Fruit fly (Drosophila melanogaster) whole organism, larva: ENCODE measurements around the gene Cftr.

Experiments used
- noc ChIP-seq: fragments of 200-800 bp; sonication (Bioruptor generic); optimal IDR thresholded peaks from 3 replicates; lab custom pipeline; 2019; ENCODE audit warnings: missing biosample characterization, mild to moderate bottlenecking, missing genetic modification characterization, moderate library complexity

Gene Cftr

dm6 chr3R:24543676-24544277 lies at the start of gene Cftr:
TSS of gene Cftr (minus strand) at chr3R:24543914.
- TF ChIP-seq noc (tag; lab: Kevin White, UChicago): peak; percentile 58

- no peak for TF ChIP-seq noc (tag; lab: Kevin White, UChicago)
These were observed 46.6 kb upstream of the Cftr start for dm6 chr3R:24590276-24590675.

- no peak for TF ChIP-seq noc (tag; lab: Kevin White, UChicago)
These were observed 45.3 kb upstream of the Cftr start for dm6 chr3R:24588829-24589638.

dm6 chr3R:24586453-24586886 lies 42.8 kb upstream of the Cftr start:
- TF ChIP-seq noc (tag; lab: Kevin White, UChicago): peak; percentile 1

dm6 chr3R:24585042-24585698 lies 41.5 kb upstream of the Cftr start, which contains the start of the genes CG13625 and mld:
TSS of gene CG13625 (minus strand) at chr3R:24585160.
TSS of gene mld (plus strand) at chr3R:24585653.
- no peak for TF ChIP-seq noc (tag; lab: Kevin White, UChicago)

- TF ChIP-seq noc (tag; lab: Kevin White, UChicago): peak; percentile 30
These were observed 38.9 kb upstream of the Cftr start, which contains the start of gene REPTOR for dm6 chr3R:24582669-24582995. TSS of gene REPTOR (minus strand) at chr3R:24582864.

- TF ChIP-seq noc (tag; lab: Kevin White, UChicago): no peak
These were observed 38.4 kb upstream of the Cftr start for dm6 chr3R:24581891-24582668.

- no peak for TF ChIP-seq noc (tag; lab: Kevin White, UChicago)
These were observed 37.2 kb upstream of the Cftr start for dm6 chr3R:24580963-24581277.

- TF ChIP-seq noc (tag; lab: Kevin White, UChicago): no peak
These were observed 36.6 kb upstream of the Cftr start for dm6 chr3R:24580067-24580962.

- TF ChIP-seq noc (tag; lab: Kevin White, UChicago): no peak
These were observed 33.6 kb upstream of the Cftr start for dm6 chr3R:24577355-24577754.

- TF ChIP-seq noc (tag; lab: Kevin White, UChicago): peak; percentile 46
These were observed 32.2 kb upstream of the Cftr start for dm6 chr3R:24575787-24576413.

- TF ChIP-seq noc (tag; lab: Kevin White, UChicago): no peak
These were observed 31.4 kb upstream of the Cftr start for dm6 chr3R:24575109-24575508.

- peak; percentile 61 for TF ChIP-seq noc (tag; lab: Kevin White, UChicago)
These were observed 30.4 kb upstream of the Cftr start for dm6 chr3R:24574123-24574522.

dm6 chr3R:24573094-24573732 lies 29.5 kb upstream of the Cftr start:
- TF ChIP-seq noc (tag; lab: Kevin White, UChicago): no peak
